Fruit fly (Drosophila melanogaster) whole organism, embryonic: Measurements from ENCODE around the gene Cyp312a1.

ENCODE experiments used
- ATbp ChIP-seq: fragments of 200-800 bp; sonication (Bioruptor generic); optimal IDR thresholded peaks from 2 replicates; lab custom pipeline; 2017; ENCODE audit warnings: missing biosample characterization, mild to moderate bottlenecking, missing genetic modification characterization, missing genetic modification reagents
- Abd-B ChIP-seq: fragments of 200-800 bp; sonication (Bioruptor generic); optimal IDR thresholded peaks from 2 replicates; lab custom pipeline; 2018; ENCODE audit warnings: missing biosample characterization, mild to moderate bottlenecking, missing genetic modification characterization, moderate library complexity
- Asciz ChIP-seq: fragments of 200-800 bp; sonication (Bioruptor generic); optimal IDR thresholded peaks from 2 replicates; lab custom pipeline; 2017; ENCODE audit warnings: missing biosample characterization, mild to moderate bottlenecking, missing genetic modification characterization, missing genetic modification reagents
- Awh ChIP-seq: fragments of 200-800 bp; sonication (Bioruptor generic); IDR thresholded peaks from 2 replicates; pipeline ENCODE4, ENCODE4 v1.3.6; 2022; ENCODE audit warnings: missing biosample characterization, missing genetic modification characterization
- Bteb2 ChIP-seq: fragments of 200-800 bp; sonication (Bioruptor generic); optimal IDR thresholded peaks from 2 replicates; lab custom pipeline; 2016; ENCODE audit warnings: missing biosample characterization, missing genetic modification characterization
- CG11695 ChIP-seq: fragments of 200-800 bp; sonication (Bioruptor generic); IDR thresholded peaks from 3 replicates; pipeline ENCODE4 v1.3.6; 2022; ENCODE audit warnings: missing biosample characterization, missing genetic modification characterization
- CG13296 ChIP-seq: fragments of 200-800 bp; sonication (Bioruptor generic); optimal IDR thresholded peaks from 3 replicates; lab custom pipeline; 2018; ENCODE audit warnings: missing biosample characterization, mild to moderate bottlenecking, missing genetic modification characterization
- CG13424 ChIP-seq: fragments of 200-800 bp; sonication (Bioruptor generic); optimal IDR thresholded peaks from 2 replicates; lab custom pipeline; 2019; ENCODE audit warnings: missing biosample characterization, mild to moderate bottlenecking, missing genetic modification characterization, moderate library complexity
- CG14710 ChIP-seq: fragments of 200-800 bp; sonication (Bioruptor generic); optimal IDR thresholded peaks from 3 replicates; lab custom pipeline; 2019; ENCODE audit warnings: missing biosample characterization, mild to moderate bottlenecking, missing genetic modification characterization, moderate library complexity
- CG1603 ChIP-seq: fragments of 200-800 bp; sonication (Bioruptor generic); optimal IDR thresholded peaks from 2 replicates; lab custom pipeline; 2019; ENCODE audit warnings: missing biosample characterization, mild to moderate bottlenecking, missing genetic modification characterization, moderate library complexity
- CG1647 ChIP-seq: fragments of 200-800 bp; sonication (Bioruptor generic); optimal IDR thresholded peaks from 3 replicates; lab custom pipeline; 2016; ENCODE audit warnings: missing biosample characterization, missing genetic modification characterization
- CG17186 ChIP-seq: fragments of 200-800 bp; sonication (Bioruptor generic); optimal IDR thresholded peaks from 3 replicates; lab custom pipeline; 2017; ENCODE audit warnings: missing biosample characterization, missing genetic modification reagents, missing genetic modification characterization
- CG33557 ChIP-seq: fragments of 200-800 bp; sonication (Bioruptor generic); optimal IDR thresholded peaks from 2 replicates; lab custom pipeline; 2019; ENCODE audit warnings: missing biosample characterization, mild to moderate bottlenecking, missing genetic modification characterization, moderate library complexity
- CG3847 ChIP-seq: fragments of 200-800 bp; sonication (Bioruptor generic); IDR thresholded peaks from 2 replicates; pipeline ENCODE4 v1.3.6; 2022; ENCODE audit warnings: missing biosample characterization, missing genetic modification characterization
- CG4730 ChIP-seq: fragments of 200-800 bp; sonication (Bioruptor generic); IDR thresholded peaks from 2 replicates; pipeline ENCODE4 v1.3.6; 2022; ENCODE audit warnings: missing biosample characterization, missing genetic modification characterization
- CG7372 ChIP-seq: fragments of 200-800 bp; sonication (Bioruptor generic); IDR thresholded peaks from 2 replicates; pipeline ENCODE4 v1.3.6; 2022; ENCODE audit warnings: missing biosample characterization, missing genetic modification characterization
- CG9727 ChIP-seq: fragments of 200-800 bp; sonication (Bioruptor generic); optimal IDR thresholded peaks from 3 replicates; lab custom pipeline; 2017; ENCODE audit warnings: missing biosample characterization, mild to moderate bottlenecking, missing genetic modification characterization
- Chrac-16 ChIP-seq: fragments of 200-800 bp; sonication (Bioruptor generic); optimal IDR thresholded peaks from 3 replicates; lab custom pipeline; 2016; ENCODE audit warnings: missing biosample characterization, missing genetic modification characterization
- D19A ChIP-seq: fragments of 200-800 bp; optimal IDR thresholded peaks from 3 replicates; lab custom pipeline; 2019; ENCODE audit warnings: missing biosample characterization, mild to moderate bottlenecking, missing genetic modification characterization, moderate library complexity
- Ets65A ChIP-seq: fragments of 200-800 bp; sonication (Bioruptor generic); peaks from one replicate; lab custom pipeline; 2016; ENCODE audit warnings: missing biosample characterization, missing genetic modification characterization
- HLH3B ChIP-seq: fragments of 200-800 bp; sonication (Bioruptor generic); IDR thresholded peaks from 2 replicates; pipeline ENCODE4 v1.3.6; 2022; ENCODE audit warnings: missing biosample characterization, missing genetic modification characterization
- HLH4C ChIP-seq: fragments of 200-800 bp; sonication (Bioruptor generic); IDR thresholded peaks from 3 replicates; pipeline ENCODE4 v1.3.6; 2022; ENCODE audit warnings: missing biosample characterization, missing genetic modification characterization; ENCODE audit not compliant: partially characterized antibody
- Hsf ChIP-seq: fragments of 200-800 bp; sonication (Bioruptor generic); optimal IDR thresholded peaks from 3 replicates; lab custom pipeline; 2016; ENCODE audit warnings: missing biosample characterization, missing genetic modification characterization
- NfI ChIP-seq: fragments of 200-800 bp; sonication (Bioruptor generic); optimal IDR thresholded peaks from 3 replicates; lab custom pipeline; 2018; ENCODE audit warnings: missing biosample characterization, mild to moderate bottlenecking, missing genetic modification characterization, moderate library complexity
- Ptx1 ChIP-seq: fragments of 200-800 bp; sonication (Bioruptor generic); IDR thresholded peaks from 2 replicates; pipeline ENCODE4 v1.3.6; 2022; ENCODE audit warnings: missing biosample characterization, missing genetic modification characterization
- Sry-δ ChIP-seq: fragments of 200-800 bp; sonication (Bioruptor generic); optimal IDR thresholded peaks from 2 replicates; lab custom pipeline; 2016; ENCODE audit warnings: missing biosample characterization, missing genetic modification characterization
- Vsx1 ChIP-seq: fragments of 200-800 bp; sonication (Bioruptor generic); optimal IDR thresholded peaks from 2 replicates; lab custom pipeline; 2017; ENCODE audit warnings: missing biosample characterization, mild to moderate bottlenecking, missing genetic modification characterization, missing genetic modification reagents
- YL-1 ChIP-seq: fragments of 200-800 bp; sonication (Bioruptor generic); optimal IDR thresholded peaks from 3 replicates; lab custom pipeline; 2017; ENCODE audit warnings: missing biosample characterization, mild to moderate bottlenecking, missing genetic modification characterization
- bbx ChIP-seq: fragments of 200-800 bp; sonication (Bioruptor generic); IDR thresholded peaks from 2 replicates; pipeline ENCODE4 v1.3.6; 2022; ENCODE audit warnings: missing biosample characterization, missing genetic modification characterization; ENCODE audit not compliant: partially characterized antibody
- crp ChIP-seq, 2 experiments: fragments of 200-800 bp; sonication (Bioruptor generic); optimal IDR thresholded peaks; 2 replicates in 1 of 2; 3 replicates in 1 of 2; lab custom pipeline; 2017; ENCODE audit warnings: missing biosample characterization in 2 of 2, missing genetic modification characterization in 2 of 2, mild to moderate bottlenecking in 1 of 2, moderate library complexity in 1 of 2
- dm ChIP-seq: fragments of 200-800 bp; sonication (Bioruptor generic); optimal IDR thresholded peaks from 3 replicates; lab custom pipeline; 2016; ENCODE audit warnings: missing biosample characterization, missing genetic modification characterization
- dysf ChIP-seq: fragments of 200-800 bp; sonication (Bioruptor generic); IDR thresholded peaks from 3 replicates; pipeline ENCODE4 v1.3.6; 2022; ENCODE audit warnings: missing biosample characterization, missing genetic modification characterization
- esg ChIP-seq: fragments of 200-800 bp; sonication (Bioruptor generic); conservative IDR thresholded peaks from 2 replicates; pipeline ENCODE4 v1.3.6; 2022; ENCODE audit warnings: missing biosample characterization, missing genetic modification characterization
- gce ChIP-seq: fragments of 200-800 bp; sonication (Bioruptor generic); IDR thresholded peaks from 3 replicates; pipeline ENCODE4 v1.3.6; 2022; ENCODE audit warnings: missing biosample characterization, missing genetic modification characterization
- jing ChIP-seq: fragments of 200-800 bp; sonication (Bioruptor generic); optimal IDR thresholded peaks from 2 replicates; lab custom pipeline; 2018; ENCODE audit warnings: missing biosample characterization, mild to moderate bottlenecking, missing genetic modification characterization
- nerfin-1 ChIP-seq: fragments of 200-800 bp; sonication (Bioruptor generic); optimal IDR thresholded peaks from 3 replicates; lab custom pipeline; 2019; ENCODE audit warnings: missing biosample characterization, mild to moderate bottlenecking, missing genetic modification characterization, moderate library complexity
- pho ChIP-seq: fragments of 200-800 bp; sonication (Bioruptor generic); optimal IDR thresholded peaks from 2 replicates; lab custom pipeline; 2016; ENCODE audit warnings: missing biosample characterization, missing genetic modification characterization
- pita ChIP-seq: fragments of 200-800 bp; sonication (Bioruptor generic); optimal IDR thresholded peaks from 2 replicates; lab custom pipeline; 2017; ENCODE audit warnings: missing biosample characterization, mild to moderate bottlenecking, missing genetic modification characterization
- prd ChIP-seq, 3 experiments: fragments of >200 bp in 2 of 3; fragments of 200-800 bp in 1 of 3; sonication (Bioruptor generic) in 1 of 3; optimal IDR thresholded peaks in 2 of 3; IDR thresholded peaks in 1 of 3; 2 replicates in 2 of 3; 3 replicates in 1 of 3; pipeline versions ENCODE4 v1.3.6 to Lab custom; 2017 to 2022; ENCODE audit warnings: missing biosample characterization in 1 of 3, missing genetic modification characterization in 1 of 3
- pzg ChIP-seq: fragments of 200-800 bp; sonication (Bioruptor generic); optimal IDR thresholded peaks from 3 replicates; lab custom pipeline; 2018; ENCODE audit warnings: missing biosample characterization, mild to moderate bottlenecking, missing genetic modification characterization, moderate library complexity
- rib ChIP-seq: fragments of 200-800 bp; sonication (Bioruptor generic); IDR thresholded peaks from 2 replicates; pipeline ENCODE4 v1.3.6; 2022; ENCODE audit warnings: missing biosample characterization, missing genetic modification characterization
- row ChIP-seq: fragments of 200-800 bp; sonication (Bioruptor generic); IDR thresholded peaks from 3 replicates; pipeline ENCODE4 v1.3.6; 2022; ENCODE audit warnings: missing biosample characterization, missing genetic modification characterization
- salm ChIP-seq: fragments of 200-800 bp; sonication (Bioruptor generic); optimal IDR thresholded peaks from 2 replicates; lab custom pipeline; 2018; ENCODE audit warnings: missing biosample characterization, mild to moderate bottlenecking, missing genetic modification characterization
- sima ChIP-seq: fragments of 200-800 bp; sonication (Bioruptor generic); optimal IDR thresholded peaks from 2 replicates; lab custom pipeline; 2016; ENCODE audit warnings: missing biosample characterization, missing genetic modification characterization
- slou ChIP-seq: fragments of 200-800 bp; sonication (Bioruptor generic); optimal IDR thresholded peaks from 3 replicates; lab custom pipeline; 2016; ENCODE audit warnings: missing biosample characterization, missing genetic modification characterization
- sug ChIP-seq: fragments of 200-800 bp; optimal IDR thresholded peaks from 2 replicates; lab custom pipeline; 2019; ENCODE audit warnings: missing biosample characterization, mild to moderate bottlenecking, missing genetic modification characterization, moderate library complexity
- vvl ChIP-seq: fragments of 200-800 bp; sonication (Bioruptor generic); IDR thresholded peaks from 2 replicates; pipeline ENCODE4 v1.3.6; 2022; ENCODE audit warnings: missing biosample characterization, missing genetic modification characterization

Gene Cyp312a1

DNA sequence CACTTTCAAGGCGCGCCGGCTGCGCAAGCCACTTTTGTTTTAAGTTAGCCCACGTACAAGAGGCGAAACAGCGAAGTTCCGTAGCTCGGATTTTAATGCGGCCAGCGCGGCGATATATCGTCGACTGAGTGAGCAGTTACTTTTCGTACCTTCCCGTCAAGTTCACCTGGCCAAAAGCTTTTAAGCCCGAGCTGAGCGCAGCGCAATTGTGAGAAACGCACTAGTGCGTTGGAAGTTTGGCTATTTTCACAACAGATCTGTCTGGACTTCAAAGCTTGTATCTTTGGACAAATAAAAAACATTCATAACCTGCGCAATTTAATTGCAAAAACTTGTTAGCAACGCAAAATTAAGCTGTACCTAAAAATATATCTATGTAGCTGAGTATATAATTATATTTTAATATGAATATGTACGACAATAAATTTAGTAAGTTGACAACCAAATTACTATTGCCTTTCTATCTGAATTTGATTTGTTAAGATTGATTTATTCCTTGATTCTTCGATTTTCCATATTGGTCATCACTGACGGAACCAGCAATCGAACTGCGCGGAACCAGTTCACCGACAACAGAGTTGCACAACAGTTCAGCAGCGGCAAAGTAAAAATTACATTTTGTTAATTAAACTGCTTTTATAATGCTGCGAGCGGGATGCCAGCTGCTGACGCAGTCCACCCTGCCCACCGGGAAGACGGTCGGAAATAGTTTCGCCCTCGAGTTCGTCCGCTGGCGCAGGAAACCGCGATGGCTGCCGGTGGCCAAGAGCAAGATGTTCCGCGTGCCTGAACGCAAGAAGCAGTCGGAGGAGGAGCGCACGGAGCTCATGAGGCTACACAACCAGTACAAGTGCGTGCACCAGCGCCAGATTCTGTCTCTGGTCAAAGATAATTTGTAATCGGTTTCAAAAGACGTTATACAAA, 26.2 kb downstream of the Cyp312a1 start, which contains the start of the genes CG13698 and mRpS26 (continued):
- TF ChIP-seq CG1647 (no peak), jing (GFP tag; lab: Kevin White, UChicago) (peak; percentile 21), Bteb2 (GFP tag; lab: Kevin White, UChicago) (peak; percentile 24), ATbp (peak; percentile 41), CG14710 (tag; lab: Kevin White, UChicago) (peak; percentile 72), pho (GFP tag; lab: Kevin White, UChicago) (peak; percentile 15), CG4730 (GFP tag; lab: Robert Waterston, UW) (0 out of 2 replicates have a peak, but pooled peaks have one; percentile 22), bbx (GFP tag; lab: Robert Waterston, UW) (peak; percentile 67), Chrac-16 (GFP tag; lab: Kevin White, UChicago) (peak; percentile 52), sima (no peak), salm (tag; lab: Kevin White, UChicago) (no peak), Hsf (peak; percentile 55), dm (GFP tag; lab: Kevin White, UChicago) (no peak), YL-1 (peak; percentile 70), vvl (GFP tag; lab: Robert Waterston, UW) (peak; percentile 18; the same call in 1 of the 2 replicates), nerfin-1 (peak; percentile 47), row (GFP tag; lab: Robert Waterston, UW) (peak; percentile 89), D19A (peak; percentile 55), crp (GFP tag; optimal IDR thresholded peaks at IDR 0.05; lab: Kevin White, UChicago) (peak in 1 of 2 experiments; percentile 30), HLH3B (GFP tag; lab: Robert Waterston, UW) (0 out of 2 replicates have a peak, but pooled peaks have one; percentile 36), Ptx1 (peak; percentile 78), Asciz (GFP tag; lab: Kevin White, UChicago) (peak; percentile 41), CG3847 (GFP tag; lab: Robert Waterston, UW) (peak; percentile 59; the same call in 1 of the 2 replicates), gce (GFP tag; lab: Robert Waterston, UW) (no peak), CG33557 (GFP tag; lab: Kevin White, UChicago) (peak; percentile 46), CG11695 (GFP tag; lab: Robert Waterston, UW) (no peak; the same call in 2 of the 3 replicates), esg (peak; percentile 42), prd (optimal IDR thresholded peaks at IDR 0.05; lab: Kevin White, UChicago) (no peak), prd (GFP tag; IDR thresholded peaks at IDR 0.05; lab: Robert Waterston, UW) (peak; percentile 75), sug (tag; lab: Kevin White, UChicago) (peak; percentile 83), Ets65A (peak; percentile 91), CG9727 (GFP tag; lab: Kevin White, UChicago) (peak; percentile 68), CG13296 (GFP tag; lab: Kevin White, UChicago) (peak; percentile 72), rib (GFP tag; lab: Robert Waterston, UW) (no peak), CG13424 (tag; lab: Kevin White, UChicago) (peak; percentile 84), dysf (GFP tag; lab: Robert Waterston, UW) (peak; percentile 68; the same call in 1 of the 3 replicates), Abd-B (GFP tag; lab: Kevin White, UChicago) (peak; percentile 68), Sry-δ (GFP tag; lab: Kevin White, UChicago) (peak; percentile 21), HLH4C (peak; percentile 54), CG17186 (peak; percentile 49), CG1603 (peak; percentile 30), NfI (GFP tag; lab: Kevin White, UChicago) (peak; percentile 72), Awh (GFP tag; lab: Robert Waterston, UW) (0 out of 2 replicates have a peak, but pooled peaks have one; percentile 36), pzg (GFP tag; lab: Kevin White, UChicago) (peak; percentile 58), CG7372 (GFP tag; lab: Robert Waterston, UW) (peak; percentile 69), pita (GFP tag; lab: Kevin White, UChicago) (no peak), Vsx1 (GFP tag; lab: Kevin White, UChicago) (no peak), slou (GFP tag; lab: Kevin White, UChicago) (peak; percentile 19)
